Fruit fly (Drosophila melanogaster) whole organism, embryonic: ENCODE results near the gene CG14854.

Experiments used
- Asciz ChIP-seq: fragments of 200-800 bp; sonication (Bioruptor generic); optimal IDR thresholded peaks from 2 replicates; lab custom pipeline; 2017; ENCODE audit warnings: missing biosample characterization, mild to moderate bottlenecking, missing genetic modification characterization, missing genetic modification reagents
- CG13624 ChIP-seq: fragments of 200-800 bp; sonication (Bioruptor generic); optimal IDR thresholded peaks from 2 replicates; lab custom pipeline; 2016; ENCODE audit warnings: missing biosample characterization, missing genetic modification characterization
- CG15011 ChIP-seq: fragments of 200-800 bp; sonication (Bioruptor generic); optimal IDR thresholded peaks from 3 replicates; lab custom pipeline; 2018; ENCODE audit warnings: missing biosample characterization, mild to moderate bottlenecking, missing genetic modification characterization
- CG1603 ChIP-seq: fragments of 200-800 bp; sonication (Bioruptor generic); optimal IDR thresholded peaks from 2 replicates; lab custom pipeline; 2019; ENCODE audit warnings: missing biosample characterization, mild to moderate bottlenecking, missing genetic modification characterization, moderate library complexity
- CG16863 ChIP-seq: fragments of 200-800 bp; sonication (Bioruptor generic); optimal IDR thresholded peaks from 3 replicates; lab custom pipeline; 2016; ENCODE audit warnings: missing biosample characterization, missing genetic modification characterization
- CG17186 ChIP-seq: fragments of 200-800 bp; sonication (Bioruptor generic); optimal IDR thresholded peaks from 3 replicates; lab custom pipeline; 2017; ENCODE audit warnings: missing biosample characterization, missing genetic modification reagents, missing genetic modification characterization
- CG18764 ChIP-seq: fragments of 200-800 bp; sonication (Bioruptor generic); optimal IDR thresholded peaks from 3 replicates; lab custom pipeline; 2016; ENCODE audit warnings: missing biosample characterization, missing genetic modification characterization
- CG3281 ChIP-seq: fragments of 200-800 bp; sonication (Bioruptor generic); optimal IDR thresholded peaks from 3 replicates; lab custom pipeline; 2017; ENCODE audit warnings: missing biosample characterization, mild to moderate bottlenecking, missing genetic modification characterization
- CG42726 ChIP-seq: fragments of 200-800 bp; sonication (Bioruptor generic); IDR thresholded peaks from 2 replicates; pipeline ENCODE4 v1.3.6; 2022; ENCODE audit warnings: missing biosample characterization, missing genetic modification characterization; ENCODE audit not compliant: partially characterized antibody
- CG43689 ChIP-seq: fragments of 200-800 bp; sonication (Bioruptor generic); IDR thresholded peaks from 2 replicates; pipeline ENCODE4 v1.3.6; 2022; ENCODE audit warnings: missing biosample characterization, missing genetic modification characterization
- CG7271 ChIP-seq: fragments of 200-800 bp; sonication (Bioruptor generic); optimal IDR thresholded peaks from 2 replicates; lab custom pipeline; 2018; ENCODE audit warnings: missing biosample characterization, mild to moderate bottlenecking, missing genetic modification characterization, moderate library complexity
- CG7372 ChIP-seq: fragments of 200-800 bp; sonication (Bioruptor generic); IDR thresholded peaks from 2 replicates; pipeline ENCODE4 v1.3.6; 2022; ENCODE audit warnings: missing biosample characterization, missing genetic modification characterization
- CG7786 ChIP-seq: fragments of 200-800 bp; sonication (Bioruptor generic); optimal IDR thresholded peaks from 2 replicates; lab custom pipeline; 2016; ENCODE audit warnings: missing biosample characterization, missing genetic modification characterization
- CG7928 ChIP-seq: fragments of 200-800 bp; sonication (Bioruptor generic); optimal IDR thresholded peaks from 2 replicates; lab custom pipeline; 2017; ENCODE audit warnings: missing biosample characterization, mild to moderate bottlenecking, missing genetic modification characterization
- CG8089 ChIP-seq: fragments of 200-800 bp; sonication (Bioruptor generic); optimal IDR thresholded peaks from 3 replicates; lab custom pipeline; 2016; ENCODE audit warnings: missing biosample characterization, missing genetic modification characterization
- CoRest ChIP-seq: fragments of 200-800 bp; sonication (Bioruptor generic); optimal IDR thresholded peaks from 3 replicates; lab custom pipeline; 2018; ENCODE audit warnings: missing biosample characterization, mild to moderate bottlenecking, missing genetic modification characterization, moderate library complexity
- D19A ChIP-seq: fragments of 200-800 bp; optimal IDR thresholded peaks from 3 replicates; lab custom pipeline; 2019; ENCODE audit warnings: missing biosample characterization, mild to moderate bottlenecking, missing genetic modification characterization, moderate library complexity
- Dip3 ChIP-seq: fragments of 200-800 bp; sonication (Bioruptor generic); optimal IDR thresholded peaks from 3 replicates; lab custom pipeline; 2016; ENCODE audit warnings: missing biosample characterization, missing genetic modification characterization
- E2f1 ChIP-seq: fragments of 200-800 bp; sonication (Bioruptor generic); IDR thresholded peaks from 2 replicates; pipeline ENCODE4 v1.3.6; 2022; ENCODE audit warnings: missing biosample characterization, missing genetic modification characterization
- ERR ChIP-seq: fragments of 200-800 bp; sonication (Bioruptor generic); optimal IDR thresholded peaks from 2 replicates; lab custom pipeline; 2016; ENCODE audit warnings: missing biosample characterization, missing genetic modification characterization
- Ets65A ChIP-seq: fragments of 200-800 bp; sonication (Bioruptor generic); peaks from one replicate; lab custom pipeline; 2016; ENCODE audit warnings: missing biosample characterization, missing genetic modification characterization
- HHEX ChIP-seq: fragments of 200-800 bp; sonication (Bioruptor generic); optimal IDR thresholded peaks from 3 replicates; lab custom pipeline; 2017; ENCODE audit warnings: missing biosample characterization, mild to moderate bottlenecking, missing genetic modification characterization, missing genetic modification reagents
- HLH3B ChIP-seq: fragments of 200-800 bp; sonication (Bioruptor generic); IDR thresholded peaks from 2 replicates; pipeline ENCODE4 v1.3.6; 2022; ENCODE audit warnings: missing biosample characterization, missing genetic modification characterization
- HLH54F ChIP-seq: fragments of 200-800 bp; sonication (Bioruptor generic); optimal IDR thresholded peaks from 3 replicates; lab custom pipeline; 2016; ENCODE audit warnings: missing biosample characterization, missing genetic modification characterization
- Hmx ChIP-seq: fragments of 200-800 bp; sonication (Bioruptor generic); optimal IDR thresholded peaks from 2 replicates; lab custom pipeline; 2016; ENCODE audit warnings: missing biosample characterization, missing genetic modification characterization
- Hr3 ChIP-seq: fragments of 200-800 bp; sonication (Bioruptor generic); optimal IDR thresholded peaks from 3 replicates; lab custom pipeline; 2016; ENCODE audit warnings: missing biosample characterization, missing genetic modification characterization
- Pdp1 ChIP-seq, 2 experiments: fragments of 200-800 bp; sonication (Bioruptor generic); optimal IDR thresholded peaks; 3 replicates each; lab custom pipeline; 2016; ENCODE audit warnings: missing biosample characterization in 2 of 2, missing genetic modification characterization in 2 of 2, mild to moderate bottlenecking in 1 of 2, moderate library complexity in 1 of 2
- Ptx1 ChIP-seq: fragments of 200-800 bp; sonication (Bioruptor generic); IDR thresholded peaks from 2 replicates; pipeline ENCODE4 v1.3.6; 2022; ENCODE audit warnings: missing biosample characterization, missing genetic modification characterization
- Sry-β ChIP-seq: fragments of 200-800 bp; sonication (Bioruptor generic); optimal IDR thresholded peaks from 2 replicates; lab custom pipeline; 2018; ENCODE audit warnings: missing biosample characterization, mild to moderate bottlenecking, missing genetic modification characterization, moderate library complexity
- TFAM ChIP-seq: fragments of 200-800 bp; sonication (Bioruptor generic); optimal IDR thresholded peaks from 2 replicates; lab custom pipeline; 2017; ENCODE audit warnings: missing biosample characterization, missing genetic modification characterization, inconsistent platforms
- Vsx1 ChIP-seq: fragments of 200-800 bp; sonication (Bioruptor generic); optimal IDR thresholded peaks from 2 replicates; lab custom pipeline; 2017; ENCODE audit warnings: missing biosample characterization, mild to moderate bottlenecking, missing genetic modification characterization, missing genetic modification reagents
- al ChIP-seq: fragments of 200-800 bp; sonication (Bioruptor generic); IDR thresholded peaks from 2 replicates; pipeline ENCODE4 v1.3.6; 2022; ENCODE audit warnings: missing biosample characterization, missing genetic modification characterization
- ara ChIP-seq: fragments of 200-800 bp; sonication (Bioruptor generic); IDR thresholded peaks from 2 replicates; pipeline ENCODE4 v1.3.6; 2022; ENCODE audit warnings: missing biosample characterization, missing genetic modification characterization
- az2 ChIP-seq: fragments of 200-800 bp; sonication (Bioruptor generic); optimal IDR thresholded peaks from 3 replicates; lab custom pipeline; 2016; ENCODE audit warnings: missing biosample characterization, missing genetic modification characterization
- bcd ChIP-seq: fragments of 200-800 bp; sonication (Bioruptor generic); optimal IDR thresholded peaks from 2 replicates; lab custom pipeline; 2017; ENCODE audit warnings: missing biosample characterization, mild to moderate bottlenecking, missing genetic modification characterization
- btn ChIP-seq: fragments of 200-800 bp; sonication (Bioruptor generic); optimal IDR thresholded peaks from 2 replicates; lab custom pipeline; 2016; ENCODE audit warnings: missing biosample characterization, missing genetic modification characterization
- chn ChIP-seq: fragments of 200-800 bp; sonication (Bioruptor generic); optimal IDR thresholded peaks from 2 replicates; lab custom pipeline; 2016; ENCODE audit warnings: missing biosample characterization, missing genetic modification characterization
- disco-r ChIP-seq: fragments of 200-800 bp; sonication (Bioruptor generic); optimal IDR thresholded peaks from 2 replicates; lab custom pipeline; 2016; ENCODE audit warnings: missing biosample characterization, missing genetic modification characterization
- ewg ChIP-seq: fragments of 200-800 bp; sonication (Bioruptor generic); optimal IDR thresholded peaks from 3 replicates; lab custom pipeline; 2017; ENCODE audit warnings: mild to moderate bottlenecking, missing biosample characterization, missing genetic modification reagents, missing genetic modification characterization
- ken ChIP-seq: fragments of 200-800 bp; sonication (Bioruptor generic); IDR thresholded peaks from 3 replicates; pipeline ENCODE4 v1.3.6; 2022; ENCODE audit warnings: missing biosample characterization, missing genetic modification characterization
- knrl ChIP-seq: fragments of 200-800 bp; sonication (Bioruptor generic); IDR thresholded peaks from 3 replicates; pipeline ENCODE4 v1.3.6; 2022; ENCODE audit warnings: missing biosample characterization, missing genetic modification characterization; ENCODE audit not compliant: partially characterized antibody
- lab ChIP-seq: fragments of 200-800 bp; sonication (Bioruptor generic); optimal IDR thresholded peaks from 3 replicates; lab custom pipeline; 2017; ENCODE audit warnings: missing biosample characterization, missing genetic modification characterization, mild to moderate bottlenecking, moderate library complexity, missing genetic modification reagents
- pho ChIP-seq: fragments of 200-800 bp; sonication (Bioruptor generic); optimal IDR thresholded peaks from 2 replicates; lab custom pipeline; 2016; ENCODE audit warnings: missing biosample characterization, missing genetic modification characterization
- pzg ChIP-seq: fragments of 200-800 bp; sonication (Bioruptor generic); optimal IDR thresholded peaks from 3 replicates; lab custom pipeline; 2018; ENCODE audit warnings: missing biosample characterization, mild to moderate bottlenecking, missing genetic modification characterization, moderate library complexity
- sens ChIP-seq: fragments of 200-800 bp; sonication (Bioruptor generic); peaks from one replicate; lab custom pipeline; 2016; ENCODE audit warnings: missing biosample characterization, missing genetic modification characterization
- slp2 ChIP-seq: fragments of 200-800 bp; sonication (Bioruptor generic); optimal IDR thresholded peaks from 2 replicates; lab custom pipeline; 2016; ENCODE audit warnings: missing biosample characterization, missing genetic modification characterization
- tgo ChIP-seq: fragments of 200-800 bp; sonication (Bioruptor generic); IDR thresholded peaks from 3 replicates; pipeline ENCODE4 v1.3.6; 2022; ENCODE audit warnings: missing biosample characterization, missing genetic modification characterization
- tin ChIP-seq: fragments of 200-800 bp; sonication (Bioruptor generic); optimal IDR thresholded peaks from 3 replicates; lab custom pipeline; 2016; ENCODE audit warnings: missing biosample characterization, missing genetic modification characterization
- tio ChIP-seq: fragments of 200-800 bp; sonication (Bioruptor generic); optimal IDR thresholded peaks from 2 replicates; lab custom pipeline; 2017; ENCODE audit warnings: missing biosample characterization, missing genetic modification characterization, inconsistent platforms
- toy ChIP-seq: fragments of 200-800 bp; sonication (Bioruptor generic); IDR thresholded peaks from 2 replicates; pipeline ENCODE4 v1.3.6; 2022; ENCODE audit warnings: missing biosample characterization, missing genetic modification characterization
- ttk ChIP-seq: fragments of 200-800 bp; sonication (Bioruptor generic); IDR thresholded peaks from 2 replicates; pipeline ENCODE4 v2.1.2; 2022; ENCODE audit warnings: missing biosample characterization, missing genetic modification characterization
- unc-4 ChIP-seq: fragments of 200-800 bp; sonication (Bioruptor generic); IDR thresholded peaks from 2 replicates; pipeline ENCODE4 v1.3.6; 2022; ENCODE audit warnings: missing biosample characterization, missing genetic modification characterization; ENCODE audit not compliant: partially characterized antibody

CG14854 gene

dm6 chr3R:14575718-14576187 is 15.9 kb upstream of the CG14854 start, which contains the start of gene CG7987 (continued):
- TF ChIP-seq CG42726 (GFP tag; lab: Robert Waterston, UW) (0 out of 2 replicates have a peak, but pooled peaks have one; percentile 54), ken (no peak), az2 (GFP tag; lab: Kevin White, UChicago) (no peak), HHEX (GFP tag; lab: Kevin White, UChicago) (no peak), CG17186 (peak; percentile 75), HLH3B (GFP tag; lab: Robert Waterston, UW) (no peak), Pdp1 (GFP tag; optimal IDR thresholded peaks at IDR 0.05; lab: Kevin White, UChicago) (peak in 1 of 2 experiments; percentile 23), CG43689 (no peak), Dip3 (GFP tag; lab: Kevin White, UChicago) (peak; percentile 24), unc-4 (peak; percentile 41; the same call in 1 of the 2 replicates), TFAM (no peak), CG13624 (GFP tag; lab: Kevin White, UChicago) (peak; percentile 58), CG16863 (GFP tag; lab: Kevin White, UChicago) (no peak), CG15011 (no peak), pzg (GFP tag; lab: Kevin White, UChicago) (peak; percentile 73), disco-r (GFP tag; lab: Kevin White, UChicago) (no peak), D19A (no peak), CG7786 (GFP tag; lab: Kevin White, UChicago) (peak; percentile 12), Asciz (GFP tag; lab: Kevin White, UChicago) (no peak), CG7271 (tag; lab: Kevin White, UChicago) (no peak), Ptx1 (no peak), Hmx (GFP tag; lab: Kevin White, UChicago) (no peak), CG8089 (no peak), CG3281 (GFP tag; lab: Kevin White, UChicago) (no peak), Hr3 (GFP tag; lab: Kevin White, UChicago) (no peak), HLH54F (GFP tag; lab: Kevin White, UChicago) (no peak), CG18764 (no peak), Sry-β (GFP tag; lab: Kevin White, UChicago) (no peak), btn (GFP tag; lab: Kevin White, UChicago) (no peak), E2f1 (GFP tag; lab: Robert Waterston, UW) (no peak), slp2 (no peak), CG1603 (tag; lab: Kevin White, UChicago) (peak; percentile 74), CoRest (tag; lab: Kevin White, UChicago) (peak; percentile 37), CG7372 (GFP tag; lab: Robert Waterston, UW) (no peak), al (GFP tag; lab: Robert Waterston, UW) (no peak), tin (no peak), lab (GFP tag; lab: Kevin White, UChicago) (no peak), ttk (0 out of 2 replicates have a peak, but pooled peaks have one; percentile 16), Vsx1 (GFP tag; lab: Kevin White, UChicago) (no peak), tio (no peak), ERR (GFP tag; lab: Kevin White, UChicago) (peak; percentile 21), bcd (GFP tag; lab: Kevin White, UChicago) (no peak), toy (GFP tag; lab: Robert Waterston, UW) (no peak), pho (GFP tag; lab: Kevin White, UChicago) (no peak), CG7928 (GFP tag; lab: Kevin White, UChicago) (no peak), ara (GFP tag; lab: Robert Waterston, UW) (no peak), chn (GFP tag; lab: Kevin White, UChicago) (peak; percentile 43), Ets65A (GFP tag; lab: Kevin White, UChicago) (peak; percentile 48), knrl (peak; percentile 6; the same call in 1 of the 3 replicates), sens (GFP tag; lab: Kevin White, UChicago) (peak; percentile 86), tgo (GFP tag; lab: Robert Waterston, UW) (no peak), ewg (GFP tag; lab: Kevin White, UChicago) (no peak)
